Fruit fly (Drosophila melanogaster) whole organism, prepupa: Measurements from ENCODE around the gene rdgA.

ENCODE experiments used
- CG10631 ChIP-seq: fragments of 200-800 bp; sonication (Bioruptor generic); optimal IDR thresholded peaks from 2 replicates; lab custom pipeline; 2016; ENCODE audit warnings: missing biosample characterization, missing genetic modification characterization
- CG3919 ChIP-seq: fragments of 200-800 bp; sonication (Bioruptor generic); optimal IDR thresholded peaks from 3 replicates; lab custom pipeline; 2016; ENCODE audit warnings: missing biosample characterization, missing genetic modification characterization
- CG6792 ChIP-seq: fragments of 200-800 bp; sonication (Bioruptor generic); optimal IDR thresholded peaks from 3 replicates; lab custom pipeline; 2016; ENCODE audit warnings: missing biosample characterization, missing genetic modification characterization
- Hr39 ChIP-seq: fragments of 200-800 bp; sonication (Bioruptor generic); optimal IDR thresholded peaks from 2 replicates; lab custom pipeline; 2016; ENCODE audit warnings: missing biosample characterization, missing genetic modification characterization
- achi ChIP-seq: fragments of 200-800 bp; sonication (Bioruptor generic); optimal IDR thresholded peaks from 3 replicates; lab custom pipeline; 2016; ENCODE audit warnings: missing biosample characterization, missing genetic modification characterization
- esn ChIP-seq: fragments of 200-800 bp; sonication (Bioruptor generic); optimal IDR thresholded peaks from 2 replicates; lab custom pipeline; 2016; ENCODE audit warnings: missing biosample characterization, mild to moderate bottlenecking, missing genetic modification characterization, moderate library complexity
- fd85E ChIP-seq: fragments of 200-800 bp; sonication (Bioruptor generic); optimal IDR thresholded peaks from 3 replicates; lab custom pipeline; 2016; ENCODE audit warnings: missing biosample characterization, missing genetic modification characterization
- salr ChIP-seq, 2 experiments: fragments of 200-800 bp; sonication (Bioruptor generic); optimal IDR thresholded peaks; 3 replicates each; lab custom pipeline; 2016 to 2018; ENCODE audit warnings: missing biosample characterization in 2 of 2, missing genetic modification characterization in 2 of 2, mild to moderate bottlenecking in 1 of 2

DNA sequence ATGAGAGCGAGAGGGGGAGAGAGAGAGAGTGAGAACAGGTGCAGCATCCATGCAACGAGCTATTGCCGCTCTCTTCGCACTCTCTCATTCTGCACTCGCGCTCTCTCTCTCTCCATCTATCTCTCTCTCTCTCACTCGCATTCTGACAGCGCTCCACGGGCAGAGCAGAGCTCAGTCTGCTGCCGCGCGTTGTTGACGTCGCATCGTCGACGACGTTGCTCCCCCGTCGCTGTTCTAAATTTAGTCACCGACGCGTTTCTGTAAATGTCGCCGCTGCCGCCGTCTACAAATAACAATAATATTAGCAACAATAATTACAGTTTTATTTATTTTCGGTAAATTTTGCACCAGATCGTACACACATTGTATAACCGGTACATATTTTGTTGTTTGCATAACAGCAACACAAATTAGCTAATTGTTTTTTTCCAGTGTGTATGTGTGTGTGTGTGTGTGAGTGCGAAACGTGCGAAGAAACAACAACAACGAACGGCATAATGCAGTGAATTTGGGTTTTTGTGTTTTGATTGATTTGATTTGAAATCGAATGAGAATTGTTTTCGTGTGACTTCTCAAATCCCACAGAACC is 135.7 kb downstream of the rdgA start:
- TF ChIP-seq CG10631 (GFP tag; lab: Kevin White, UChicago) (peak; percentile 35), esn (GFP tag; lab: Kevin White, UChicago) (peak; percentile 44), fd85E (GFP tag; lab: Kevin White, UChicago) (no peak), salr (GFP tag; optimal IDR thresholded peaks at IDR 0.05; lab: Kevin White, UChicago) (no peak), achi (GFP tag; lab: Kevin White, UChicago) (peak; percentile 16), CG6792 (GFP tag; lab: Kevin White, UChicago) (no peak), Hr39 (GFP tag; lab: Kevin White, UChicago) (peak; percentile 34), CG3919 (GFP tag; lab: Kevin White, UChicago) (no peak)
